Fruit fly (Drosophila melanogaster): ENCODE measurements around the gene alpha-Man-Ib.

alpha-Man-Ib gene

dm6 chr3R:29068430-29069207 is 44.0 kb downstream of the alpha-Man-Ib start (continued):
- no peak for TF ChIP-seq pnt (GFP tag; optimal IDR thresholded peaks at IDR 0.05)
- peak; percentile 43 for TF ChIP-seq CG32772 (GFP tag; IDR thresholded peaks at IDR 0.05)
- no peak for TF ChIP-seq CG3065 (GFP tag; optimal IDR thresholded peaks at IDR 0.05)
- no peak for TF ChIP-seq ssp (GFP tag; IDR thresholded peaks at IDR 0.05)
- no peak for TF ChIP-seq CG3838 (GFP tag; optimal IDR thresholded peaks at IDR 0.05)
- no peak for TF ChIP-seq CG12104 (GFP tag; optimal IDR thresholded peaks at IDR 0.05)
- TF ChIP-seq pros (GFP tag; optimal IDR thresholded peaks at IDR 0.05) = no peak
- TF ChIP-seq CG4707 (GFP tag; optimal IDR thresholded peaks at IDR 0.05) = no peak
- no peak for TF ChIP-seq jing (GFP tag; optimal IDR thresholded peaks at IDR 0.05)
- no peak for TF ChIP-seq dimm (GFP tag; IDR thresholded peaks at IDR 0.05)
- TF ChIP-seq tna (GFP tag; IDR thresholded peaks at IDR 0.05; ENCODE audit: partially characterized antibody) = no peak
- TF ChIP-seq CG18764 (GFP tag; optimal IDR thresholded peaks at IDR 0.05) = no peak
- TF ChIP-seq CHES-1-like (GFP tag; optimal IDR thresholded peaks at IDR 0.05) = peak; percentile 25
- no peak for TF ChIP-seq CG1602 (GFP tag; optimal IDR thresholded peaks at IDR 0.05)
- peak; percentile 50 for TF ChIP-seq stwl (tag; optimal IDR thresholded peaks at IDR 0.05)
- TF ChIP-seq ash1 (GFP tag; optimal IDR thresholded peaks at IDR 0.05) = no peak
- peak; percentile 46 for TF ChIP-seq Meics (GFP tag; optimal IDR thresholded peaks at IDR 0.05)
- TF ChIP-seq ro (GFP tag; IDR thresholded peaks at IDR 0.05) = no peak
- TF ChIP-seq nom (GFP tag; optimal IDR thresholded peaks at IDR 0.05) = no peak
- no peak for TF ChIP-seq CG8290 (GFP tag; optimal IDR thresholded peaks at IDR 0.05)
- TF ChIP-seq CG8290 (tag; optimal IDR thresholded peaks at IDR 0.05) = peak in 1 of 2 experiments; percentile 75
- TF ChIP-seq Neu2 (GFP tag; optimal IDR thresholded peaks at IDR 0.05; ENCODE audit: borderline replicate concordance) = no peak
- TF ChIP-seq ato (GFP tag; IDR thresholded peaks at IDR 0.05; ENCODE audit: partially characterized antibody) = no peak
- peak; percentile 49 for TF ChIP-seq Fer3 (tag; optimal IDR thresholded peaks at IDR 0.05)
- TF ChIP-seq HmgD (GFP tag; optimal IDR thresholded peaks at IDR 0.05) = no peak
- no peak for TF ChIP-seq Deaf1 (tag; optimal IDR thresholded peaks at IDR 0.05)
- no peak for TF ChIP-seq lov (optimal IDR thresholded peaks at IDR 0.05)
- TF ChIP-seq lov (GFP tag; IDR thresholded peaks at IDR 0.05) = no peak
- TF ChIP-seq CG10543 (GFP tag; optimal IDR thresholded peaks at IDR 0.05) = no peak
- no peak for TF ChIP-seq CTCF (GFP tag; optimal IDR thresholded peaks at IDR 0.05)
- no peak for TF ChIP-seq CG31224 (GFP tag; IDR thresholded peaks at IDR 0.05)
- TF ChIP-seq bsh (GFP tag; optimal IDR thresholded peaks at IDR 0.05) = peak in 1 of 2 experiments; percentile 17
- TF ChIP-seq lbe (GFP tag; optimal IDR thresholded peaks at IDR 0.05) = no peak
- TF ChIP-seq jigr1 (GFP tag; IDR thresholded peaks at IDR 0.05) = no peak
- no peak for TF ChIP-seq pzg (GFP tag; optimal IDR thresholded peaks at IDR 0.05)
- peak; percentile 30 for TF ChIP-seq maf-S (GFP tag; optimal IDR thresholded peaks at IDR 0.05)
- TF ChIP-seq CG34422 (GFP tag; IDR thresholded peaks at IDR 0.05) = peak; percentile 72; the same call in 1 of the 3 replicates
- TF ChIP-seq dm (GFP tag; optimal IDR thresholded peaks at IDR 0.05) = no peak
- TF ChIP-seq CG7786 (GFP tag; optimal IDR thresholded peaks at IDR 0.05) = no peak
- no peak for TF ChIP-seq pum (GFP tag; optimal IDR thresholded peaks at IDR 0.05)
- TF ChIP-seq CG15269 (tag; optimal IDR thresholded peaks at IDR 0.05) = peak; percentile 49
- TF ChIP-seq Scr (GFP tag; IDR thresholded peaks at IDR 0.05; ENCODE audit: partially characterized antibody) = no peak; the same call in 1 of the 2 replicates
- TF ChIP-seq crol (GFP tag; IDR thresholded peaks at IDR 0.05) = no peak
- peak; percentile 46 for TF ChIP-seq CG18619 (GFP tag; optimal IDR thresholded peaks at IDR 0.05)
- TF ChIP-seq CG10366 (GFP tag; IDR thresholded peaks at IDR 0.05) = peak; percentile 21; the same call in 1 of the 2 replicates
- TF ChIP-seq CG15011 (GFP tag; optimal IDR thresholded peaks at IDR 0.05) = peak; percentile 26
- peak; percentile 20 for TF ChIP-seq fd3F (GFP tag; optimal IDR thresholded peaks at IDR 0.05)
- TF ChIP-seq Bgb (GFP tag; IDR thresholded peaks at IDR 0.05; ENCODE audit: partially characterized antibody) = no peak
- TF ChIP-seq Lhr (GFP tag; optimal IDR thresholded peaks at IDR 0.05) = no peak
- no peak for TF ChIP-seq CG9609 (GFP tag; optimal IDR thresholded peaks at IDR 0.05)
- no peak for TF ChIP-seq CG17328 (GFP tag; IDR thresholded peaks at IDR 0.05)
